Worm (Caenorhabditis elegans) whole organism, L2 larva: ENCODE measurements around the gene dct-1.
A peak's percentile ranks its signal among the peaks of the same experiment; 100 is the strongest.

Source experiments
- F13H6.1 ChIP-seq: sonication (generic microtip); optimal IDR thresholded peaks from 2 replicates; lab custom pipeline; 2016; ENCODE audit warnings: missing genetic modification characterization, missing compliant biosample characterization
- aly-2 ChIP-seq: fragments of 150-350 bp; optimal IDR thresholded peaks from 2 replicates; lab custom pipeline; 2014; ENCODE audit warnings: missing biosample characterization, missing genetic modification characterization
- ama-1 ChIP-seq: fragments of 150-350 bp; optimal IDR thresholded peaks from 2 replicates; lab custom pipeline; 2018; ENCODE audit warnings: inconsistent platforms
- ceh-82 ChIP-seq: fragments of 150-350 bp; optimal IDR thresholded peaks from 2 replicates; lab custom pipeline; 2014; ENCODE audit warnings: missing biosample characterization, missing genetic modification characterization
- fos-1 ChIP-seq: fragments of 150-350 bp; optimal IDR thresholded peaks from 2 replicates; lab custom pipeline; 2014; ENCODE audit warnings: missing biosample characterization, missing genetic modification characterization
- lin-13 ChIP-seq: fragments of 150-350 bp; optimal IDR thresholded peaks from 2 replicates; lab custom pipeline; 2014; ENCODE audit warnings: missing biosample characterization, missing genetic modification reagents, missing genetic modification characterization
- nhr-10 ChIP-seq: sonication (generic microtip); optimal IDR thresholded peaks from 2 replicates; lab custom pipeline; 2017; ENCODE audit warnings: missing biosample characterization, missing genetic modification characterization
- nhr-6 ChIP-seq: fragments of 150-350 bp; optimal IDR thresholded peaks from 2 replicates; lab custom pipeline; 2014; ENCODE audit warnings: missing biosample characterization, missing genetic modification characterization
- skn-1 ChIP-seq: sonication (generic microtip); optimal IDR thresholded peaks from 2 replicates; lab custom pipeline; 2017; ENCODE audit warnings: missing biosample characterization, missing genetic modification characterization
- unc-62 ChIP-seq: fragments of 150-350 bp; optimal IDR thresholded peaks from 2 replicates; lab custom pipeline; 2014; ENCODE audit warnings: missing biosample characterization, missing genetic modification reagents, missing genetic modification characterization

DNA sequence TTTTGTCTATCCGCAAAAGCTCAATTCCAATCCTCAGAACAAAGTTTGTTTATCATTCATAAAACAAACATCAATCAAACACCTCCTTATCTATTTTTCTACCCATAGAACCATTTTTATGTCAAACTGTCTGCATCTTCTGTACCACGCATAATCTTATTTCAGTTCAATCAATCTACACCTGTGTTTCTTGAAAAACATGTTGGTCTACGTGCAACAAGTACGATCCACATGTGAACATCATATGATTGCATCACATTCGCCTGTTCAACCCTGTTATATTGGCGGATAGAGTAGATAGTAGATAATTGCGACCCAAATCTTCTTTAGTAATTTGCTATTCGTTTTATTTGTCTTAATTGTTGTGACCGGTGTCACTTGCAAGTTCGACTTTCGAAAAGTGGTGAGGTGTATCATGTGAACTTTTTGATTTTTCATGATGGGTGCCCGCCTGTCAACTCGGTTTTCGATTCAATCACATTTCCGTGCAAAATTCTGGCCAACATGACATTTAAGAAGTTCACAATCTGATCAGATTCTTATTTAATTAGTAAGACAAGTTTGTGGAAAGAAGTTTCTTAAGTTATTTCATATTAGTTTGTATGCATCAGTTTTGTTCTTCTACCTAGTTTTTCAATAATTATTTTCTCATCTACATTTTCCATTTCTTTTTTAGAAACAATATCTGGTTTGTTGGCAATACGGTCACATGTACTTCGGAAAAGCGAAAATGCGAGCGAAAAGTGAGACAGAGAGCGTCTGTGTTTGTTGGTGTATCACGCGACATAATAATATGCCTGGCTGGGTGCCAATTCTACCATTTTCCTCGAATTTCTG is 1.7 kb upstream of the dct-1 start:
- TF ChIP-seq aly-2 (tag; lab: Kevin White, UChicago) (no peak), fos-1 (tag; lab: Kevin White, UChicago) (no peak), skn-1 (no peak), nhr-6 (tag; lab: Kevin White, UChicago) (peak; percentile 69), lin-13 (GFP tag; lab: Kevin White, UChicago) (no peak), nhr-10 (tag; lab: Kevin White, UChicago) (no peak), F13H6.1 (no peak), ceh-82 (tag; lab: Kevin White, UChicago) (no peak), unc-62 (GFP tag; lab: Kevin White, UChicago) (no peak), ama-1 (no peak)
